Worm (Caenorhabditis elegans) whole organism, L2 larva: Measurements from ENCODE around the gene F42F12.11.

Experiments
- C34F6.9 ChIP-seq: fragments of 150-350 bp; optimal IDR thresholded peaks from 2 replicates; lab custom pipeline; 2014; ENCODE audit warnings: missing biosample characterization, missing genetic modification characterization
- F13H6.1 ChIP-seq: sonication (generic microtip); optimal IDR thresholded peaks from 2 replicates; lab custom pipeline; 2016; ENCODE audit warnings: missing genetic modification characterization, missing compliant biosample characterization
- R02D3.7 ChIP-seq: fragments of 150-350 bp; optimal IDR thresholded peaks from 2 replicates; lab custom pipeline; 2014; ENCODE audit warnings: missing biosample characterization, missing genetic modification characterization
- Y55F3AM.14 ChIP-seq: fragments of 200-800 bp; sonication (Bioruptor generic); optimal IDR thresholded peaks from 2 replicates; lab custom pipeline; 2018; ENCODE audit warnings: mild to moderate bottlenecking, missing genetic modification characterization, missing compliant biosample characterization
- alr-1 ChIP-seq: fragments of 150-350 bp; optimal IDR thresholded peaks from 2 replicates; lab custom pipeline; 2014; ENCODE audit warnings: missing biosample characterization, missing genetic modification characterization
- aly-2 ChIP-seq: fragments of 150-350 bp; optimal IDR thresholded peaks from 2 replicates; lab custom pipeline; 2014; ENCODE audit warnings: missing biosample characterization, missing genetic modification characterization
- ama-1 ChIP-seq: fragments of 150-350 bp; optimal IDR thresholded peaks from 2 replicates; lab custom pipeline; 2018; ENCODE audit warnings: inconsistent platforms
- ceh-16 ChIP-seq: fragments of 150-350 bp; optimal IDR thresholded peaks from 2 replicates; lab custom pipeline; 2014; ENCODE audit warnings: missing biosample characterization, missing genetic modification characterization
- ceh-82 ChIP-seq: fragments of 150-350 bp; optimal IDR thresholded peaks from 2 replicates; lab custom pipeline; 2014; ENCODE audit warnings: missing biosample characterization, missing genetic modification characterization
- crh-2 ChIP-seq: sonication (generic microtip); optimal IDR thresholded peaks from 2 replicates; lab custom pipeline; 2017; ENCODE audit warnings: missing biosample characterization, missing genetic modification characterization
- dmd-4 ChIP-seq: sonication (generic microtip); optimal IDR thresholded peaks from 2 replicates; lab custom pipeline; 2017; ENCODE audit warnings: missing biosample characterization, missing genetic modification characterization
- egl-27 ChIP-seq: sonication (generic microtip); optimal IDR thresholded peaks from 3 replicates; lab custom pipeline; 2017; ENCODE audit warnings: missing biosample characterization, missing genetic modification reagents, missing genetic modification characterization
- elt-1 ChIP-seq: fragments of 150-350 bp; optimal IDR thresholded peaks from 2 replicates; lab custom pipeline; 2014; ENCODE audit warnings: missing biosample characterization, missing genetic modification characterization
- elt-3 ChIP-seq: sonication (generic microtip); optimal IDR thresholded peaks from 2 replicates; lab custom pipeline; 2017; ENCODE audit warnings: missing biosample characterization, missing genetic modification characterization
- fos-1 ChIP-seq: fragments of 150-350 bp; optimal IDR thresholded peaks from 2 replicates; lab custom pipeline; 2014; ENCODE audit warnings: missing biosample characterization, missing genetic modification characterization
- gmeb-1 ChIP-seq: fragments of 150-350 bp; optimal IDR thresholded peaks from 2 replicates; lab custom pipeline; 2014; ENCODE audit warnings: missing biosample characterization, missing genetic modification characterization
- lin-11 ChIP-seq: fragments of 150-350 bp; sonication (generic microtip); optimal IDR thresholded peaks from 2 replicates; lab custom pipeline; 2014; ENCODE audit warnings: missing biosample characterization, missing genetic modification characterization, inconsistent platforms, mixed read lengths
- lin-13 ChIP-seq: fragments of 150-350 bp; optimal IDR thresholded peaks from 2 replicates; lab custom pipeline; 2014; ENCODE audit warnings: missing biosample characterization, missing genetic modification reagents, missing genetic modification characterization
- lin-39 ChIP-seq: fragments of 150-350 bp; optimal IDR thresholded peaks from 2 replicates; lab custom pipeline; 2014; ENCODE audit warnings: missing biosample characterization, missing genetic modification reagents, missing genetic modification characterization
- lsy-2 ChIP-seq, 2 experiments: fragments of 150-350 bp in 1 of 2; sonication (generic microtip) in 1 of 2; optimal IDR thresholded peaks; 2 replicates each; lab custom pipeline; 2014 to 2017; ENCODE audit warnings: missing biosample characterization in 2 of 2, missing genetic modification characterization in 2 of 2
- mab-5 ChIP-seq: fragments of 150-350 bp; optimal IDR thresholded peaks from 2 replicates; lab custom pipeline; 2014; ENCODE audit warnings: missing biosample characterization, missing genetic modification characterization
- mbf-1 ChIP-seq: sonication (generic microtip); optimal IDR thresholded peaks from 2 replicates; lab custom pipeline; 2017; ENCODE audit warnings: missing biosample characterization, missing genetic modification characterization
- mdl-1 ChIP-seq, 2 experiments: fragments of 150-350 bp in 1 of 2; sonication (generic microtip) in 1 of 2; optimal IDR thresholded peaks; 2 replicates each; lab custom pipeline; 2017; ENCODE audit warnings: missing biosample characterization in 2 of 2, missing genetic modification characterization in 2 of 2
- nhr-10 ChIP-seq: sonication (generic microtip); optimal IDR thresholded peaks from 2 replicates; lab custom pipeline; 2017; ENCODE audit warnings: missing biosample characterization, missing genetic modification characterization
- nhr-11 ChIP-seq: fragments of 150-350 bp; optimal IDR thresholded peaks from 2 replicates; lab custom pipeline; 2014; ENCODE audit warnings: missing biosample characterization, missing genetic modification characterization
- nhr-12 ChIP-seq: fragments of 150-350 bp; optimal IDR thresholded peaks from 2 replicates; lab custom pipeline; 2014; ENCODE audit warnings: missing biosample characterization, missing genetic modification characterization
- nhr-129 ChIP-seq: fragments of 150-350 bp; optimal IDR thresholded peaks from 2 replicates; lab custom pipeline; 2014; ENCODE audit warnings: missing biosample characterization, missing genetic modification characterization
- nhr-21 ChIP-seq: fragments of 150-350 bp; optimal IDR thresholded peaks from 2 replicates; lab custom pipeline; 2014; ENCODE audit warnings: missing biosample characterization, missing genetic modification characterization
- nhr-23 ChIP-seq: fragments of 150-350 bp; optimal IDR thresholded peaks from 2 replicates; lab custom pipeline; 2014; ENCODE audit warnings: missing biosample characterization, missing genetic modification reagents, missing genetic modification characterization
- nhr-237 ChIP-seq: fragments of 150-350 bp; optimal IDR thresholded peaks from 2 replicates; lab custom pipeline; 2014; ENCODE audit warnings: missing biosample characterization, missing genetic modification characterization
- nhr-25 ChIP-seq: fragments of 150-350 bp; sonication (generic microtip); optimal IDR thresholded peaks from 3 replicates; lab custom pipeline; 2014; ENCODE audit warnings: missing biosample characterization, missing genetic modification characterization
- nhr-6 ChIP-seq: fragments of 150-350 bp; optimal IDR thresholded peaks from 2 replicates; lab custom pipeline; 2014; ENCODE audit warnings: missing biosample characterization, missing genetic modification characterization
- nhr-77 ChIP-seq: fragments of 150-350 bp; optimal IDR thresholded peaks from 2 replicates; lab custom pipeline; 2014; ENCODE audit warnings: missing biosample characterization, missing genetic modification characterization
- peb-1 ChIP-seq: fragments of 150-350 bp; optimal IDR thresholded peaks from 2 replicates; lab custom pipeline; 2014; ENCODE audit warnings: missing biosample characterization, missing genetic modification characterization
- sem-4 ChIP-seq: fragments of 150-350 bp; optimal IDR thresholded peaks from 2 replicates; lab custom pipeline; 2014; ENCODE audit warnings: missing biosample characterization, missing genetic modification reagents, missing genetic modification characterization
- skn-1 ChIP-seq: sonication (generic microtip); optimal IDR thresholded peaks from 2 replicates; lab custom pipeline; 2017; ENCODE audit warnings: missing biosample characterization, missing genetic modification characterization
- snpc-4 ChIP-seq: fragments of 150-350 bp; optimal IDR thresholded peaks from 2 replicates; lab custom pipeline; 2014; ENCODE audit warnings: missing biosample characterization, missing genetic modification characterization
- unc-39 ChIP-seq: fragments of 150-350 bp; optimal IDR thresholded peaks from 2 replicates; lab custom pipeline; 2014; ENCODE audit warnings: missing biosample characterization, missing genetic modification characterization
- unc-55 ChIP-seq: fragments of 150-350 bp; sonication (generic microtip); optimal IDR thresholded peaks from 3 replicates; lab custom pipeline; 2014; ENCODE audit warnings: missing biosample characterization, missing genetic modification reagents, missing genetic modification characterization
- unc-62 ChIP-seq: fragments of 150-350 bp; optimal IDR thresholded peaks from 2 replicates; lab custom pipeline; 2014; ENCODE audit warnings: missing biosample characterization, missing genetic modification reagents, missing genetic modification characterization
- zag-1 ChIP-seq: fragments of 150-350 bp; optimal IDR thresholded peaks from 2 replicates; lab custom pipeline; 2014; ENCODE audit warnings: missing biosample characterization, missing genetic modification characterization
- ztf-1 ChIP-seq: fragments of 200-800 bp; sonication (Bioruptor generic); conservative IDR thresholded peaks from 2 replicates; pipeline ENCODE4 v1.3.6; 2022; ENCODE audit warnings: missing genetic modification characterization, missing compliant biosample characterization
- ztf-11 ChIP-seq: sonication (generic microtip); optimal IDR thresholded peaks from 2 replicates; lab custom pipeline; 2017; ENCODE audit warnings: missing biosample characterization, missing genetic modification characterization
- ztf-4 ChIP-seq: fragments of 150-350 bp; optimal IDR thresholded peaks from 2 replicates; lab custom pipeline; 2014; ENCODE audit warnings: missing biosample characterization, missing genetic modification characterization

The F42F12.11 gene

ce11 chrX:12375783-12376182, 29.0 kb downstream of the F42F12.11 start:
- TF ChIP-seq fos-1 (tag; lab: Kevin White, UChicago) (no peak), lsy-2 (tag; optimal IDR thresholded peaks at IDR 0.05; lab: Kevin White, UChicago) (no peak), sem-4 (tag; lab: Kevin White, UChicago) (no peak), lin-11 (tag; lab: Kevin White, UChicago) (no peak), R02D3.7 (tag; lab: Kevin White, UChicago) (no peak), nhr-11 (tag; lab: Kevin White, UChicago) (no peak), elt-3 (tag; lab: Kevin White, UChicago) (no peak), ztf-1 (GFP tag; lab: Robert Waterston, UW) (no peak), nhr-6 (tag; lab: Kevin White, UChicago) (no peak), gmeb-1 (tag; lab: Kevin White, UChicago) (no peak), alr-1 (tag; lab: Kevin White, UChicago) (no peak), skn-1 (tag; lab: Kevin White, UChicago) (no peak), aly-2 (no peak), ztf-4 (no peak), unc-62 (no peak), ceh-82 (tag; lab: Kevin White, UChicago) (no peak), nhr-25 (tag; lab: Kevin White, UChicago) (no peak), mab-5 (tag; lab: Kevin White, UChicago) (no peak), dmd-4 (tag; lab: Kevin White, UChicago) (no peak)

- TF ChIP-seq Y55F3AM.14 (no peak), C34F6.9 (tag; lab: Kevin White, UChicago) (no peak), mbf-1 (tag; lab: Kevin White, UChicago) (no peak), nhr-237 (tag; lab: Kevin White, UChicago) (no peak), elt-1 (tag; lab: Kevin White, UChicago) (no peak), snpc-4 (no peak), aly-2 (no peak), lsy-2 (tag; optimal IDR thresholded peaks at IDR 0.05; lab: Kevin White, UChicago) (no peak), ceh-16 (tag; lab: Kevin White, UChicago) (no peak), R02D3.7 (tag; lab: Kevin White, UChicago) (no peak), ama-1 (lab: Kevin White, UChicago) (no peak)
Measured at ce11 chrX:12378293-12378692, 31.5 kb downstream of the F42F12.11 start, which contains the start of gene glb-13. glb-13 (minus strand) TSS chrX:12378393.

- no peak for TF ChIP-seq nhr-10 (tag; lab: Kevin White, UChicago)
- no peak for TF ChIP-seq nhr-11 (tag; lab: Kevin White, UChicago)
- TF ChIP-seq sem-4 (tag; lab: Kevin White, UChicago) = no peak
- TF ChIP-seq nhr-12 (tag; lab: Kevin White, UChicago) = no peak
- TF ChIP-seq zag-1 (tag; lab: Kevin White, UChicago) = no peak
- no peak for TF ChIP-seq snpc-4
- TF ChIP-seq nhr-23 (tag; lab: Kevin White, UChicago) = no peak
- no peak for TF ChIP-seq nhr-129 (tag; lab: Kevin White, UChicago)
- TF ChIP-seq, all 48 proteins: peak for 0
Measured at ce11 chrX:12391380-12391779, 44.6 kb downstream of the F42F12.11 start, which contains the start of gene nekl-3. nekl-3 (minus strand) TSS chrX:12391480.

ce11 chrX:12393786-12394308, 47.0 kb downstream of the F42F12.11 start, which contains the start of gene F17E5.2:
F17E5.2 (plus strand) TSS chrX:12394258.
- TF ChIP-seq C34F6.9 (tag; lab: Kevin White, UChicago) = peak; percentile 98
- no peak for TF ChIP-seq ama-1 (lab: Kevin White, UChicago)
- peak; percentile 93 for TF ChIP-seq nhr-25 (tag; lab: Kevin White, UChicago)
- TF ChIP-seq nhr-129 (tag; lab: Kevin White, UChicago) = peak; percentile 99
- peak; percentile 94 for TF ChIP-seq sem-4 (tag; lab: Kevin White, UChicago)
- peak; percentile 86 for TF ChIP-seq gmeb-1 (tag; lab: Kevin White, UChicago)
- no peak for TF ChIP-seq ztf-11
- no peak for TF ChIP-seq nhr-23 (tag; lab: Kevin White, UChicago)
- peak; percentile 33 for TF ChIP-seq ceh-82 (tag; lab: Kevin White, UChicago)
- TF ChIP-seq ceh-16 (tag; lab: Kevin White, UChicago) = peak; percentile 46
- peak; percentile 37 for TF ChIP-seq lin-39
- no peak for TF ChIP-seq nhr-11 (tag; lab: Kevin White, UChicago)
- peak; percentile 80 for TF ChIP-seq zag-1 (tag; lab: Kevin White, UChicago)
- TF ChIP-seq nhr-10 (tag; lab: Kevin White, UChicago) = peak; percentile 56
- peak; percentile 92 for TF ChIP-seq fos-1 (tag; lab: Kevin White, UChicago)
- peak; percentile 40 for TF ChIP-seq unc-62
- TF ChIP-seq egl-27 (tag; lab: Kevin White, UChicago) = peak; percentile 92
- TF ChIP-seq F13H6.1 (tag; lab: Kevin White, UChicago) = peak; percentile 97
- peak; percentile 96 for TF ChIP-seq lin-13 (GFP tag; lab: Kevin White, UChicago)
- TF ChIP-seq mdl-1 (tag; optimal IDR thresholded peaks at IDR 0.05; lab: Kevin White, UChicago) = peak; percentile 25 to 80
- peak; percentile 53 for TF ChIP-seq nhr-77
- TF ChIP-seq peb-1 (tag; lab: Kevin White, UChicago) = no peak
- no peak for TF ChIP-seq unc-39 (tag; lab: Kevin White, UChicago)
- TF ChIP-seq mbf-1 (tag; lab: Kevin White, UChicago) = no peak
- peak; percentile 93 for TF ChIP-seq nhr-21 (tag; lab: Kevin White, UChicago)
- TF ChIP-seq nhr-237 (tag; lab: Kevin White, UChicago) = no peak
- TF ChIP-seq lsy-2 (tag; optimal IDR thresholded peaks at IDR 0.05; lab: Kevin White, UChicago) = peak; percentile 83 to 93
- peak; percentile 42 for TF ChIP-seq skn-1 (tag; lab: Kevin White, UChicago)
- TF ChIP-seq mab-5 (tag; lab: Kevin White, UChicago) = peak; percentile 92
- peak; percentile 81 for TF ChIP-seq lin-11 (tag; lab: Kevin White, UChicago)
- peak; percentile 96 for TF ChIP-seq crh-2 (tag; lab: Kevin White, UChicago)
- TF ChIP-seq nhr-12 (tag; lab: Kevin White, UChicago) = no peak
- TF ChIP-seq unc-55 (GFP tag; lab: Kevin White, UChicago) = peak; percentile 96
- peak; percentile 95 for TF ChIP-seq nhr-6 (tag; lab: Kevin White, UChicago)
- TF ChIP-seq elt-1 (tag; lab: Kevin White, UChicago) = no peak
